Fruit fly (Drosophila melanogaster) whole organism, embryonic: Measurements from ENCODE around the gene SclA.
A peak's percentile ranks its signal among the peaks of the same experiment; 100 is the strongest.

Experiments
- Ada2b ChIP-seq: fragments of 200-800 bp; sonication (Bioruptor generic); IDR thresholded peaks from 2 replicates; pipeline ENCODE4 v1.3.6; 2022; ENCODE audit warnings: missing biosample characterization, missing genetic modification characterization
- Antp ChIP-seq: fragments of 200-800 bp; sonication (Bioruptor generic); optimal IDR thresholded peaks from 3 replicates; lab custom pipeline; 2016; ENCODE audit warnings: missing biosample characterization, missing genetic modification characterization
- Bdp1 ChIP-seq: fragments of 200-800 bp; sonication (Bioruptor generic); optimal IDR thresholded peaks from 3 replicates; lab custom pipeline; 2016; ENCODE audit warnings: missing biosample characterization, missing genetic modification characterization
- CG10565 ChIP-seq: fragments of 200-800 bp; sonication (Bioruptor generic); optimal IDR thresholded peaks from 3 replicates; lab custom pipeline; 2016; ENCODE audit warnings: missing biosample characterization, mild to moderate bottlenecking, missing genetic modification characterization
- CG13123 ChIP-seq: fragments of 200-800 bp; sonication (Bioruptor generic); optimal IDR thresholded peaks from 2 replicates; lab custom pipeline; 2016; ENCODE audit warnings: missing biosample characterization, missing genetic modification characterization
- CG16813 ChIP-seq: fragments of 200-800 bp; sonication (Bioruptor generic); IDR thresholded peaks from 3 replicates; pipeline ENCODE4 v1.3.6; 2022; ENCODE audit warnings: missing biosample characterization, missing genetic modification characterization; ENCODE audit not compliant: partially characterized antibody
- CG16863 ChIP-seq: fragments of 200-800 bp; sonication (Bioruptor generic); optimal IDR thresholded peaks from 3 replicates; lab custom pipeline; 2016; ENCODE audit warnings: missing biosample characterization, missing genetic modification characterization
- CG18262 ChIP-seq: fragments of 200-800 bp; optimal IDR thresholded peaks from 3 replicates; lab custom pipeline; 2019; ENCODE audit warnings: missing biosample characterization, mild to moderate bottlenecking, missing genetic modification characterization, moderate library complexity
- CG18764 ChIP-seq: fragments of 200-800 bp; sonication (Bioruptor generic); optimal IDR thresholded peaks from 3 replicates; lab custom pipeline; 2016; ENCODE audit warnings: missing biosample characterization, missing genetic modification characterization
- CG2116 ChIP-seq: fragments of 200-800 bp; sonication (Bioruptor generic); optimal IDR thresholded peaks from 3 replicates; lab custom pipeline; 2018; ENCODE audit warnings: missing biosample characterization, mild to moderate bottlenecking, missing genetic modification characterization
- CG2712 ChIP-seq: fragments of 200-800 bp; optimal IDR thresholded peaks from 3 replicates; lab custom pipeline; 2019; ENCODE audit warnings: missing biosample characterization, mild to moderate bottlenecking, missing genetic modification characterization, moderate library complexity
- CG32767 ChIP-seq: fragments of 200-800 bp; sonication (Bioruptor generic); IDR thresholded peaks from 2 replicates; pipeline ENCODE4 v1.3.6; 2022; ENCODE audit warnings: missing biosample characterization, missing genetic modification characterization
- CG3847 ChIP-seq: fragments of 200-800 bp; sonication (Bioruptor generic); IDR thresholded peaks from 2 replicates; pipeline ENCODE4 v1.3.6; 2022; ENCODE audit warnings: missing biosample characterization, missing genetic modification characterization
- CG4360 ChIP-seq: fragments of 200-800 bp; sonication (Bioruptor generic); IDR thresholded peaks from 2 replicates; pipeline ENCODE4 v1.3.6; 2022; ENCODE audit warnings: missing biosample characterization, missing genetic modification characterization
- CG4424 ChIP-seq: fragments of 200-800 bp; sonication (Bioruptor generic); optimal IDR thresholded peaks from 3 replicates; lab custom pipeline; 2016; ENCODE audit warnings: missing biosample characterization, missing genetic modification characterization
- CG7786 ChIP-seq: fragments of 200-800 bp; sonication (Bioruptor generic); optimal IDR thresholded peaks from 2 replicates; lab custom pipeline; 2016; ENCODE audit warnings: missing biosample characterization, missing genetic modification characterization
- CG7928 ChIP-seq: fragments of 200-800 bp; sonication (Bioruptor generic); optimal IDR thresholded peaks from 2 replicates; lab custom pipeline; 2017; ENCODE audit warnings: missing biosample characterization, mild to moderate bottlenecking, missing genetic modification characterization
- Camta ChIP-seq: fragments of 200-800 bp; sonication (Bioruptor generic); optimal IDR thresholded peaks from 2 replicates; lab custom pipeline; 2016; ENCODE audit warnings: missing biosample characterization, missing genetic modification characterization
- Chrac-16 ChIP-seq: fragments of 200-800 bp; sonication (Bioruptor generic); optimal IDR thresholded peaks from 3 replicates; lab custom pipeline; 2016; ENCODE audit warnings: missing biosample characterization, missing genetic modification characterization
- Deaf1 ChIP-seq: fragments of 200-800 bp; optimal IDR thresholded peaks from 3 replicates; lab custom pipeline; 2019; ENCODE audit warnings: missing biosample characterization, mild to moderate bottlenecking, missing genetic modification characterization, moderate library complexity
- Dll ChIP-seq: fragments of 200-800 bp; sonication (Bioruptor generic); IDR thresholded peaks from 4 replicates; pipeline ENCODE4 v1.3.6; 2022; ENCODE audit warnings: missing biosample characterization, missing genetic modification characterization; ENCODE audit not compliant: partially characterized antibody
- Dref ChIP-seq: fragments of 200-800 bp; sonication (Bioruptor generic); IDR thresholded peaks from 2 replicates; pipeline ENCODE4 v1.3.6; 2022; ENCODE audit warnings: missing biosample characterization, missing genetic modification characterization
- Drgx ChIP-seq: fragments of 200-800 bp; sonication (Bioruptor generic); IDR thresholded peaks from 2 replicates; pipeline ENCODE4 v1.3.6; 2022; ENCODE audit warnings: missing biosample characterization, missing genetic modification characterization
- E2f1 ChIP-seq: fragments of 200-800 bp; sonication (Bioruptor generic); IDR thresholded peaks from 2 replicates; pipeline ENCODE4 v1.3.6; 2022; ENCODE audit warnings: missing biosample characterization, missing genetic modification characterization
- Ets97D ChIP-seq: fragments of 200-800 bp; sonication (Bioruptor generic); optimal IDR thresholded peaks from 3 replicates; lab custom pipeline; 2016; ENCODE audit warnings: missing biosample characterization, missing genetic modification characterization
- H15 ChIP-seq: fragments of 200-800 bp; sonication (Bioruptor generic); IDR thresholded peaks from 3 replicates; pipeline ENCODE4 v1.3.6; 2022; ENCODE audit warnings: missing biosample characterization, missing genetic modification characterization
- HLH54F ChIP-seq: fragments of 200-800 bp; sonication (Bioruptor generic); optimal IDR thresholded peaks from 3 replicates; lab custom pipeline; 2016; ENCODE audit warnings: missing biosample characterization, missing genetic modification characterization
- Mes4 ChIP-seq: fragments of 200-800 bp; sonication (Bioruptor generic); optimal IDR thresholded peaks from 2 replicates; lab custom pipeline; 2016; ENCODE audit warnings: missing biosample characterization, missing genetic modification characterization
- Rx ChIP-seq: fragments of 200-800 bp; sonication (Bioruptor generic); IDR thresholded peaks from 2 replicates; pipeline ENCODE4 v1.3.6; 2022; ENCODE audit warnings: missing biosample characterization, missing genetic modification characterization
- Sox102F ChIP-seq: fragments of 200-800 bp; sonication (Bioruptor generic); optimal IDR thresholded peaks from 2 replicates; lab custom pipeline; 2018; ENCODE audit warnings: missing biosample characterization, mild to moderate bottlenecking, missing genetic modification characterization, moderate library complexity
- Sry-β ChIP-seq: fragments of 200-800 bp; sonication (Bioruptor generic); optimal IDR thresholded peaks from 2 replicates; lab custom pipeline; 2018; ENCODE audit warnings: missing biosample characterization, mild to moderate bottlenecking, missing genetic modification characterization, moderate library complexity
- Tbp ChIP-seq: fragments of >200 bp; optimal IDR thresholded peaks from 2 replicates; lab custom pipeline; 2018; ENCODE audit warnings: missing biosample characterization, missing genetic modification characterization
- al ChIP-seq: fragments of 200-800 bp; sonication (Bioruptor generic); IDR thresholded peaks from 2 replicates; pipeline ENCODE4 v1.3.6; 2022; ENCODE audit warnings: missing biosample characterization, missing genetic modification characterization
- ap ChIP-seq: fragments of 200-800 bp; sonication (Bioruptor generic); IDR thresholded peaks from 2 replicates; pipeline ENCODE4 v1.3.6; 2022; ENCODE audit warnings: missing biosample characterization, missing genetic modification characterization
- bab2 ChIP-seq: fragments of 200-800 bp; sonication (Bioruptor generic); optimal IDR thresholded peaks from 2 replicates; lab custom pipeline; 2016; ENCODE audit warnings: missing biosample characterization, missing genetic modification characterization
- cas ChIP-seq: fragments of 200-800 bp; sonication (Bioruptor generic); IDR thresholded peaks from 2 replicates; pipeline ENCODE4 v1.3.6; 2022; ENCODE audit warnings: missing biosample characterization, missing genetic modification characterization
- ci ChIP-seq: fragments of 200-800 bp; sonication (Bioruptor generic); IDR thresholded peaks from 3 replicates; pipeline ENCODE4 v1.3.6; 2022; ENCODE audit warnings: missing biosample characterization, missing genetic modification characterization
- crc ChIP-seq: fragments of 200-800 bp; sonication (Bioruptor generic); optimal IDR thresholded peaks from 2 replicates; lab custom pipeline; 2016; ENCODE audit warnings: missing biosample characterization, missing genetic modification characterization
- dpn ChIP-seq, 2 experiments: fragments of 200-800 bp; sonication (Bioruptor generic); optimal IDR thresholded peaks; 3 replicates each; lab custom pipeline; 2016; ENCODE audit warnings: missing biosample characterization in 2 of 2, missing genetic modification characterization in 2 of 2
- fd64A ChIP-seq: fragments of 200-800 bp; sonication (Bioruptor generic); optimal IDR thresholded peaks from 3 replicates; lab custom pipeline; 2018; ENCODE audit warnings: missing biosample characterization, mild to moderate bottlenecking, missing genetic modification characterization
- fd96Cb ChIP-seq: fragments of 200-800 bp; sonication (Bioruptor generic); optimal IDR thresholded peaks from 2 replicates; lab custom pipeline; 2018; ENCODE audit warnings: missing biosample characterization, mild to moderate bottlenecking, missing genetic modification characterization, moderate library complexity
- gem ChIP-seq: fragments of 200-800 bp; sonication (Bioruptor generic); optimal IDR thresholded peaks from 2 replicates; lab custom pipeline; 2019; ENCODE audit warnings: missing biosample characterization, mild to moderate bottlenecking, missing genetic modification characterization, moderate library complexity
- grau ChIP-seq: fragments of 200-800 bp; optimal IDR thresholded peaks from 3 replicates; lab custom pipeline; 2019; ENCODE audit warnings: missing biosample characterization, mild to moderate bottlenecking, missing genetic modification characterization, moderate library complexity
- lov ChIP-seq, 2 experiments: fragments of 200-800 bp in 1 of 2; fragments of >200 bp in 1 of 2; sonication (Bioruptor generic) in 1 of 2; IDR thresholded peaks in 1 of 2; optimal IDR thresholded peaks in 1 of 2; 2 replicates in 1 of 2; 3 replicates in 1 of 2; pipeline versions ENCODE4 v1.3.6 to Lab custom; 2017 to 2022; ENCODE audit warnings: missing biosample characterization in 1 of 2, missing genetic modification characterization in 1 of 2
- mam ChIP-seq: fragments of 200-800 bp; sonication (Bioruptor generic); optimal IDR thresholded peaks from 3 replicates; lab custom pipeline; 2016; ENCODE audit warnings: missing biosample characterization, missing genetic modification characterization
- sd ChIP-seq: fragments of 200-800 bp; sonication (Bioruptor generic); optimal IDR thresholded peaks from 3 replicates; lab custom pipeline; 2018; ENCODE audit warnings: missing biosample characterization, mild to moderate bottlenecking, missing genetic modification characterization, moderate library complexity
- slbo ChIP-seq: fragments of 200-800 bp; sonication (Bioruptor generic); IDR thresholded peaks from 2 replicates; pipeline ENCODE4 v1.3.6; 2022; ENCODE audit warnings: missing biosample characterization, missing genetic modification characterization
- so ChIP-seq: fragments of 200-800 bp; sonication (Bioruptor generic); IDR thresholded peaks from 3 replicates; pipeline ENCODE4 v1.3.6; 2022; ENCODE audit warnings: missing biosample characterization, missing genetic modification characterization
- tgo ChIP-seq: fragments of 200-800 bp; sonication (Bioruptor generic); IDR thresholded peaks from 3 replicates; pipeline ENCODE4 v1.3.6; 2022; ENCODE audit warnings: missing biosample characterization, missing genetic modification characterization

SclA gene

dm6 chr2L:16815989-16816749, 21.6 kb upstream of the SclA start, which contains the start of gene mdy (continued):
- no peak for TF ChIP-seq CG7928 (GFP tag; lab: Kevin White, UChicago)
- peak; percentile 68 for TF ChIP-seq CG2712 (tag; lab: Kevin White, UChicago)
- peak; percentile 36; the same call in 1 of the 3 replicates for TF ChIP-seq H15 (GFP tag; lab: Robert Waterston, UW)
- no peak for TF ChIP-seq crc
- no peak; the same call in 1 of the 2 replicates for TF ChIP-seq CG32767 (GFP tag; lab: Robert Waterston, UW)
- TF ChIP-seq CG4360, result peak; percentile 33
- TF ChIP-seq CG13123 (GFP tag; lab: Kevin White, UChicago), result peak; percentile 13
- 0 out of 2 replicates have a peak, but pooled peaks have one; percentile 9 for TF ChIP-seq Rx (GFP tag; lab: Robert Waterston, UW)
- no peak for TF ChIP-seq CG18764
- peak; percentile 4 for TF ChIP-seq Camta (GFP tag; lab: Kevin White, UChicago)
- peak; percentile 66 for TF ChIP-seq ci (GFP tag; lab: Robert Waterston, UW)
- TF ChIP-seq Dll (GFP tag; lab: Robert Waterston, UW), result peak; percentile 69
- TF ChIP-seq CG16813 (GFP tag; lab: Robert Waterston, UW), result peak; percentile 52; the same call in 2 of the 3 replicates
- TF ChIP-seq Bdp1 (GFP tag; lab: Kevin White, UChicago), result peak; percentile 37
- TF ChIP-seq CG10565 (GFP tag; lab: Kevin White, UChicago), result no peak
- TF ChIP-seq Sry-β (GFP tag; lab: Kevin White, UChicago), result peak; percentile 99
- peak; percentile 73 for TF ChIP-seq Dref
- TF ChIP-seq fd96Cb (tag; lab: Kevin White, UChicago), result peak; percentile 12
- peak; percentile 4 for TF ChIP-seq Tbp
- peak; percentile 69 for TF ChIP-seq Chrac-16
- TF ChIP-seq Ada2b, result peak; percentile 40
- TF ChIP-seq CG16863 (GFP tag; lab: Kevin White, UChicago), result peak; percentile 55
- peak; percentile 79 for TF ChIP-seq gem (tag; lab: Kevin White, UChicago)
- TF ChIP-seq Ets97D (GFP tag; lab: Kevin White, UChicago), result peak; percentile 45
- TF ChIP-seq bab2 (GFP tag; lab: Kevin White, UChicago), result peak; percentile 63
- TF ChIP-seq CG3847 (GFP tag; lab: Robert Waterston, UW), result peak; percentile 50; the same call in 1 of the 2 replicates
- no peak for TF ChIP-seq sd (tag; lab: Kevin White, UChicago)
- peak; percentile 21 for TF ChIP-seq Deaf1
- TF ChIP-seq fd64A (GFP tag; lab: Kevin White, UChicago), result no peak
- 0 out of 2 replicates have a peak, but pooled peaks have one; percentile 27 for TF ChIP-seq ap (GFP tag; lab: Robert Waterston, UW)
- TF ChIP-seq cas, result peak; percentile 52; the same call in 1 of the 2 replicates
- peak; percentile 63 for TF ChIP-seq CG4424
- TF ChIP-seq CG18262 (tag; lab: Kevin White, UChicago), result peak; percentile 68
- no peak for TF ChIP-seq so (GFP tag; lab: Robert Waterston, UW)
- peak; percentile 60 for TF ChIP-seq Sox102F (GFP tag; lab: Kevin White, UChicago)
- TF ChIP-seq tgo (GFP tag; lab: Robert Waterston, UW), result peak; percentile 53
- TF ChIP-seq dpn (GFP tag; optimal IDR thresholded peaks at IDR 0.05; lab: Kevin White, UChicago), result peak; percentile 62 to 71
- TF ChIP-seq E2f1, result peak; percentile 59
- peak; percentile 53 for TF ChIP-seq HLH54F
- peak; percentile 33 for TF ChIP-seq mam (GFP tag; lab: Kevin White, UChicago)
- TF ChIP-seq Mes4 (GFP tag; lab: Kevin White, UChicago), result no peak
- TF ChIP-seq Drgx (GFP tag; lab: Robert Waterston, UW), result peak; percentile 57; the same call in 1 of the 2 replicates
- peak; percentile 70 for TF ChIP-seq al
- no peak for TF ChIP-seq lov (optimal IDR thresholded peaks at IDR 0.05; lab: Kevin White, UChicago)
- TF ChIP-seq lov (GFP tag; IDR thresholded peaks at IDR 0.05; lab: Robert Waterston, UW), result 0 out of 3 replicates have a peak, but pooled peaks have one; percentile 56
- TF ChIP-seq grau (tag; lab: Kevin White, UChicago), result peak; percentile 63
- peak; percentile 46 for TF ChIP-seq CG7786 (GFP tag; lab: Kevin White, UChicago)
- TF ChIP-seq CG2116, result peak; percentile 74
- TF ChIP-seq slbo (GFP tag; lab: Robert Waterston, UW), result peak; percentile 67
- TF ChIP-seq Antp (GFP tag; lab: Kevin White, UChicago), result peak; percentile 56
